Worm (Caenorhabditis elegans) whole organism, young adult: Measurements from ENCODE around the gene K07H8.9.

ENCODE experiments used
- B0019.2 ChIP-seq: fragments of 200-800 bp; sonication (Bioruptor generic); conservative IDR thresholded peaks from 2 replicates; pipeline ENCODE4 v1.3.6; 2022; ENCODE audit warnings: missing genetic modification reagents, missing genetic modification characterization, missing compliant biosample characterization
- D2030.7 ChIP-seq: fragments of 200-800 bp; sonication (Bioruptor generic); IDR thresholded peaks from 2 replicates; pipeline ENCODE4 v1.3.6; 2022; ENCODE audit warnings: missing genetic modification reagents, missing genetic modification characterization, missing compliant biosample characterization
- F49E8.2 ChIP-seq: sonication (generic microtip); optimal IDR thresholded peaks from 3 replicates; lab custom pipeline; 2017; ENCODE audit warnings: missing genetic modification characterization, mild to moderate bottlenecking, missing compliant biosample characterization, antibody characterized with exemption, moderate library complexity; ENCODE audit not compliant: insufficient read depth
- Y67H2A.10 ChIP-seq: fragments of 200-800 bp; sonication (Bioruptor generic); conservative IDR thresholded peaks from 2 replicates; pipeline ENCODE4 v1.3.6; 2022; ENCODE audit warnings: missing genetic modification reagents, missing genetic modification characterization, missing compliant biosample characterization
- ama-1 ChIP-seq, 3 experiments: fragments of 150-350 bp in 1 of 3; sonication (generic microtip) in 2 of 3; optimal IDR thresholded peaks; 2 replicates each; lab custom pipeline; 2014 to 2018; ENCODE audit warnings: missing biosample characterization in 2 of 3, missing genetic modification characterization in 2 of 3, missing genetic modification reagents in 2 of 3
- aptf-3 ChIP-seq: fragments of 200-800 bp; sonication (Bioruptor generic); IDR thresholded peaks from 2 replicates; pipeline ENCODE4 v1.3.6; 2022; ENCODE audit warnings: missing genetic modification characterization, missing compliant biosample characterization
- athp-1 ChIP-seq: sonication (generic microtip); optimal IDR thresholded peaks from 2 replicates; lab custom pipeline; 2017; ENCODE audit warnings: mild to moderate bottlenecking, missing genetic modification characterization, missing compliant biosample characterization
- attf-3 ChIP-seq: fragments of 200-800 bp; sonication (Bioruptor generic); conservative IDR thresholded peaks from 2 replicates; pipeline ENCODE4 v1.3.6; 2022; ENCODE audit warnings: missing genetic modification reagents, missing genetic modification characterization, missing compliant biosample characterization
- cebp-1 ChIP-seq, 2 experiments: fragments of 200-800 bp in 1 of 2; sonication (Bioruptor generic) in 1 of 2; sonication (generic microtip) in 1 of 2; IDR thresholded peaks in 1 of 2; optimal IDR thresholded peaks in 1 of 2; 2 replicates each; pipeline versions ENCODE4 v1.3.6 to Lab custom; 2017 to 2022; ENCODE audit warnings: missing compliant biosample characterization in 2 of 2, missing genetic modification characterization in 2 of 2, mild to moderate bottlenecking in 1 of 2, missing genetic modification reagents in 1 of 2, moderate library complexity in 1 of 2
- ceh-27 ChIP-seq: fragments of 200-800 bp; sonication (Bioruptor generic); optimal IDR thresholded peaks from 2 replicates; lab custom pipeline; 2018; ENCODE audit warnings: mild to moderate bottlenecking, missing genetic modification characterization, moderate library complexity, missing compliant biosample characterization
- ceh-58 ChIP-seq: fragments of 200-800 bp; sonication (Bioruptor generic); IDR thresholded peaks from 2 replicates; pipeline ENCODE4 v1.3.6; 2022; ENCODE audit warnings: missing genetic modification characterization, missing compliant biosample characterization
- chd-7 ChIP-seq: sonication (generic microtip); optimal IDR thresholded peaks from 2 replicates; lab custom pipeline; 2016; ENCODE audit warnings: mild to moderate bottlenecking, missing genetic modification characterization, moderate library complexity, missing compliant biosample characterization
- die-1 ChIP-seq: sonication (generic microtip); optimal IDR thresholded peaks from 2 replicates; lab custom pipeline; 2016; ENCODE audit warnings: missing genotype, mild to moderate bottlenecking, missing genetic modification characterization, missing compliant biosample characterization
- egrh-3 ChIP-seq: fragments of 200-800 bp; sonication (Bioruptor generic); IDR thresholded peaks from 2 replicates; pipeline ENCODE4 v1.3.6; 2022; ENCODE audit warnings: missing genetic modification reagents, missing genetic modification characterization, missing compliant biosample characterization
- ekl-4 ChIP-seq: fragments of 200-800 bp; sonication (Bioruptor generic); IDR thresholded peaks from 2 replicates; pipeline ENCODE4 v1.3.6; 2022; ENCODE audit warnings: missing genetic modification reagents, missing genetic modification characterization, missing compliant biosample characterization
- gei-17 ChIP-seq: fragments of 200-800 bp; sonication (Bioruptor generic); optimal IDR thresholded peaks from 2 replicates; lab custom pipeline; 2018; ENCODE audit warnings: mild to moderate bottlenecking, missing genetic modification characterization, missing compliant biosample characterization
- hmg-20 ChIP-seq: fragments of 200-800 bp; sonication (Bioruptor generic); IDR thresholded peaks from 2 replicates; pipeline ENCODE4 v1.3.6; 2022; ENCODE audit warnings: missing genetic modification reagents, missing genetic modification characterization, missing compliant biosample characterization
- hrde-1 ChIP-seq: sonication (generic microtip); optimal IDR thresholded peaks from 2 replicates; lab custom pipeline; 2016; ENCODE audit warnings: missing genetic modification characterization, mild to moderate bottlenecking, missing compliant biosample characterization, moderate library complexity, missing genotype, missing genetic modification reagents, borderline replicate concordance
- hsf-1 ChIP-seq: fragments of 200-800 bp; sonication (Bioruptor generic); IDR thresholded peaks from 2 replicates; pipeline ENCODE4 v1.3.6; 2022; ENCODE audit warnings: missing genetic modification reagents, missing genetic modification characterization, missing compliant biosample characterization
- lin-26 ChIP-seq: fragments of 200-800 bp; sonication (Bioruptor generic); IDR thresholded peaks from 2 replicates; pipeline ENCODE4 v1.3.6; 2022; ENCODE audit warnings: missing genetic modification reagents, missing genetic modification characterization, missing compliant biosample characterization
- lin-40 ChIP-seq: sonication (generic microtip); optimal IDR thresholded peaks from 2 replicates; lab custom pipeline; 2016; ENCODE audit warnings: missing genetic modification characterization, mild to moderate bottlenecking, missing compliant biosample characterization, missing genotype, missing genetic modification reagents
- lin-54 ChIP-seq: fragments of 200-800 bp; sonication (Bioruptor generic); optimal IDR thresholded peaks from 2 replicates; lab custom pipeline; 2018; ENCODE audit warnings: mild to moderate bottlenecking, missing genetic modification characterization, missing compliant biosample characterization
- lsl-1 ChIP-seq: fragments of 200-800 bp; sonication (Bioruptor generic); optimal IDR thresholded peaks from 2 replicates; lab custom pipeline; 2018; ENCODE audit warnings: mild to moderate bottlenecking, missing genetic modification characterization, moderate library complexity, missing compliant biosample characterization
- madf-6 ChIP-seq: fragments of 200-800 bp; sonication (Bioruptor generic); IDR thresholded peaks from 2 replicates; pipeline ENCODE4 v1.3.6; 2022; ENCODE audit warnings: missing genetic modification reagents, missing genetic modification characterization, missing compliant biosample characterization
- mxl-1 ChIP-seq: sonication (generic microtip); optimal IDR thresholded peaks from 2 replicates; lab custom pipeline; 2016; ENCODE audit warnings: missing genetic modification characterization, missing compliant biosample characterization
- nhr-80 ChIP-seq: sonication (generic microtip); optimal IDR thresholded peaks from 2 replicates; lab custom pipeline; 2016; ENCODE audit warnings: missing genetic modification characterization, missing compliant biosample characterization
- nhr-90 ChIP-seq: sonication (generic microtip); optimal IDR thresholded peaks from 2 replicates; lab custom pipeline; 2016; ENCODE audit warnings: missing genotype, mild to moderate bottlenecking, missing genetic modification characterization, missing compliant biosample characterization
- rpc-1 ChIP-seq, 2 experiments: fragments of 150-350 bp in 1 of 2; sonication (generic microtip) in 1 of 2; optimal IDR thresholded peaks; 2 replicates each; lab custom pipeline; 2014 to 2018; ENCODE audit warnings: missing biosample characterization in 1 of 2, missing genetic modification characterization in 1 of 2, missing genetic modification reagents in 1 of 2, missing genotype in 1 of 2
- sea-2 ChIP-seq: fragments of 200-800 bp; sonication (Bioruptor generic); IDR thresholded peaks from 2 replicates; pipeline ENCODE4 v1.3.6; 2022; ENCODE audit warnings: missing genetic modification characterization, missing compliant biosample characterization
- snpc-3.4 ChIP-seq: sonication (generic microtip); optimal IDR thresholded peaks from 2 replicates; lab custom pipeline; 2017; ENCODE audit warnings: missing genetic modification characterization, mild to moderate bottlenecking, missing compliant biosample characterization, antibody characterized with exemption, moderate library complexity, missing genotype, missing genetic modification reagents
- tbp1 ChIP-seq: fragments of 200-800 bp; sonication (Bioruptor generic); optimal IDR thresholded peaks from 2 replicates; lab custom pipeline; 2018; ENCODE audit warnings: mild to moderate bottlenecking, missing genetic modification characterization, missing compliant biosample characterization
- zfh-2 ChIP-seq: fragments of 200-800 bp; sonication (Bioruptor generic); conservative IDR thresholded peaks from 2 replicates; pipeline ENCODE4 v1.3.6; 2022; ENCODE audit warnings: missing genetic modification reagents, missing genetic modification characterization, missing compliant biosample characterization
- zim-3 ChIP-seq: sonication (generic microtip); optimal IDR thresholded peaks from 2 replicates; lab custom pipeline; 2017; ENCODE audit warnings: mild to moderate bottlenecking, missing genetic modification characterization, moderate library complexity, missing compliant biosample characterization

K07H8.9 gene

ce11 chrIV:8301925-8302324, 15.6 kb upstream of the K07H8.9 start (continued):
- TF ChIP-seq rpc-1 (optimal IDR thresholded peaks at IDR 0.05; lab: Kevin White, UChicago): no peak
- TF ChIP-seq rpc-1 (tag; optimal IDR thresholded peaks at IDR 0.05; lab: Kevin White, UChicago): no peak
- no peak for TF ChIP-seq snpc-3.4 (tag; lab: Kevin White, UChicago)
- TF ChIP-seq hmg-20 (GFP tag; lab: Robert Waterston, UW): no peak
- TF ChIP-seq mxl-1 (tag; lab: Kevin White, UChicago): no peak
- TF ChIP-seq lin-26 (GFP tag; lab: Robert Waterston, UW): 0 out of 2 replicates have a peak, but pooled peaks have one; percentile 21
- peak; percentile 65 for TF ChIP-seq ekl-4 (GFP tag; lab: Robert Waterston, UW)

ce11 chrIV:8300468-8300867, 14.2 kb upstream of the K07H8.9 start, which contains the start of gene F35H10.5:
F35H10.5 (plus strand) TSS chrIV:8300768.
- TF ChIP-seq madf-6: no peak

- TF ChIP-seq lsl-1 (GFP tag; lab: Kevin White, UChicago) (no peak), egrh-3 (no peak), B0019.2 (GFP tag; lab: Robert Waterston, UW) (no peak), zim-3 (tag; lab: Kevin White, UChicago) (no peak), ama-1 (optimal IDR thresholded peaks at IDR 0.05; lab: Kevin White, UChicago) (no peak), ama-1 (GFP tag; optimal IDR thresholded peaks at IDR 0.05; lab: Kevin White, UChicago) (no peak), attf-3 (GFP tag; lab: Robert Waterston, UW) (no peak), zfh-2 (GFP tag; lab: Robert Waterston, UW) (no peak), hsf-1 (GFP tag; lab: Robert Waterston, UW) (no peak), ceh-58 (GFP tag; lab: Robert Waterston, UW) (no peak), Y67H2A.10 (GFP tag; lab: Robert Waterston, UW) (no peak), nhr-90 (no peak), cebp-1 (GFP tag; IDR thresholded peaks at IDR 0.05; lab: Robert Waterston, UW) (no peak), cebp-1 (tag; optimal IDR thresholded peaks at IDR 0.05; lab: Kevin White, UChicago) (no peak), D2030.7 (no peak), aptf-3 (GFP tag; lab: Robert Waterston, UW) (no peak), ceh-27 (GFP tag; lab: Kevin White, UChicago) (no peak), athp-1 (tag; lab: Kevin White, UChicago) (no peak), die-1 (tag; lab: Kevin White, UChicago) (no peak), lin-40 (tag; lab: Kevin White, UChicago) (no peak), tbp1 (GFP tag; lab: Kevin White, UChicago) (no peak), chd-7 (tag; lab: Kevin White, UChicago) (no peak)
These were observed 13.4 kb upstream of the K07H8.9 start, which contains the start of gene F35H10.6 for ce11 chrIV:8299636-8300035. F35H10.6 (plus strand) TSS chrIV:8299936.

- no peak for TF ChIP-seq nhr-80 (tag; lab: Kevin White, UChicago)
- no peak for TF ChIP-seq sea-2 (GFP tag; lab: Robert Waterston, UW)
- no peak for TF ChIP-seq attf-3 (GFP tag; lab: Robert Waterston, UW)
- TF ChIP-seq gei-17 (GFP tag; lab: Kevin White, UChicago): no peak
These were observed 10.9 kb upstream of the K07H8.9 start, which contains the start of gene nprl-3 for ce11 chrIV:8297192-8297591. nprl-3 (plus strand) TSS chrIV:8297492.

ce11 chrIV:8294650-8295049, 8.4 kb upstream of the K07H8.9 start, which contains the start of gene tbce-1:
tbce-1 (plus strand) TSS chrIV:8294690.
- peak; percentile 3 for TF ChIP-seq lin-54 (GFP tag; lab: Kevin White, UChicago)
- no peak for TF ChIP-seq F49E8.2 (tag; lab: Kevin White, UChicago)
- peak; percentile 19 for TF ChIP-seq hrde-1 (tag; lab: Kevin White, UChicago)
